Worm (Caenorhabditis elegans) whole organism, mixed stage, embryonic: ENCODE results near the gene F28F9.2.

Experiments used
- lin-13 ChIP-seq: fragments of 150-350 bp; optimal IDR thresholded peaks from 2 replicates; lab custom pipeline; 2014; ENCODE audit warnings: missing biosample characterization, missing genetic modification characterization
- sptf-1 ChIP-seq: sonication (generic microtip); optimal IDR thresholded peaks from 2 replicates; lab custom pipeline; 2017; ENCODE audit warnings: mild to moderate bottlenecking, missing genetic modification characterization, moderate library complexity, missing compliant biosample characterization

DNA sequence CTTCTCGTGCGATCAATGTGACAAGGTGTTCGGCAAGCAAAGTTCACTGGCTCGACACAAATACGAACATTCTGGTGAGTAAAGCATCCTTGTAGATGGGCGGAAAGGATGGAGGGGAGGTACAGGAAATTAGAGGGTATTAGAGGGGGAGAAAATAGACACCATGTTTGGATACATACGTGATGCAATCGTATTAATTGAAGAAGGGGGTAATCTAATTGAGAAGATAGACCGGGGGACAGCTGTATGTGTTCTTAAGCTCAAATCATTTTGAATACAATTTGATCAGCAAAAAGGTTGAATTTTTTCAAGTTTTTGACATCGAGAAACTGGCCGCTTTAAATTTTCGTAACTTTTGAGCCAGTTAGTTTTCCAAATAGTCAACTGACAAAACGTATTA lies 20.9 kb downstream of the F28F9.2 start:
- TF ChIP-seq lin-13 = no peak
- TF ChIP-seq sptf-1 (tag; lab: Kevin White, UChicago) = no peak
